Worm (Caenorhabditis elegans): ENCODE measurements around the gene pqe-1.

Gene pqe-1

ce11 chrIII:5294867-5295266 lies 16.2 kb upstream of the pqe-1 start (continued):
- TF ChIP-seq nhr-111 (GFP tag; optimal IDR thresholded peaks at IDR 0.05) (peak; percentile 25), hif-1 (tag; optimal IDR thresholded peaks at IDR 0.05) (peak; percentile 2 to 56), egl-43 (GFP tag; IDR thresholded peaks at IDR 0.05) (peak; percentile 97), spr-1 (tag; optimal IDR thresholded peaks at IDR 0.05) (peak; percentile 76), aly-2 (tag; optimal IDR thresholded peaks at IDR 0.05) (no peak), unc-62 (GFP tag; optimal IDR thresholded peaks at IDR 0.05 in 1 of 2) (peak in 1 of 2 experiments; percentile 27), unc-62 (tag; optimal IDR thresholded peaks at IDR 0.05) (no peak), F10B5.3 (tag; optimal IDR thresholded peaks at IDR 0.05) (peak; percentile 41), set-16 (GFP tag; IDR thresholded peaks at IDR 0.05) (no peak), lin-13 (GFP tag; optimal IDR thresholded peaks at IDR 0.05) (no peak), fos-1 (tag; optimal IDR thresholded peaks at IDR 0.05) (no peak), madf-5 (GFP tag; IDR thresholded peaks at IDR 0.05) (peak; percentile 15 to 75; a peak in 2 of 4 replicates), egl-27 (tag; optimal IDR thresholded peaks at IDR 0.05) (no peak), zip-11 (GFP tag; IDR thresholded peaks at IDR 0.05) (peak; percentile 58; the same call in 1 of the 2 replicates), lin-1 (GFP tag; IDR thresholded peaks at IDR 0.05) (peak; percentile 68), ceh-62 (tag; optimal IDR thresholded peaks at IDR 0.05) (no peak), ceh-44 (GFP tag; IDR thresholded peaks at IDR 0.05) (peak; percentile 85; the same call in 1 of the 2 replicates), lir-3 (tag; optimal IDR thresholded peaks at IDR 0.05) (peak; percentile 81), unc-130 (GFP tag; optimal IDR thresholded peaks at IDR 0.05) (peak; percentile 78), lin-29 (GFP tag; IDR thresholded peaks at IDR 0.05) (0 out of 2 replicates have a peak, but pooled peaks have one; percentile 39), zip-2 (tag; optimal IDR thresholded peaks at IDR 0.05) (no peak), daf-8 (GFP tag; IDR thresholded peaks at IDR 0.05) (no peak), vab-7 (GFP tag; IDR thresholded peaks at IDR 0.05) (peak; percentile 92), nhr-28 (tag; optimal IDR thresholded peaks at IDR 0.05) (peak; percentile 23), mes-2 (tag; optimal IDR thresholded peaks at IDR 0.05; ENCODE audit: poor library complexity, severe bottlenecking) (peak; percentile 68), ZK546.5 (tag; optimal IDR thresholded peaks at IDR 0.05) (no peak), ces-1 (GFP tag; optimal IDR thresholded peaks at IDR 0.05) (no peak), zag-1 (tag; optimal IDR thresholded peaks at IDR 0.05) (no peak), daf-12 (tag; optimal IDR thresholded peaks at IDR 0.05) (no peak), ZK337.2 (GFP tag; IDR thresholded peaks at IDR 0.05) (peak; percentile 86), zfp-2 (tag; optimal IDR thresholded peaks at IDR 0.05) (peak; percentile 35), dmd-6 (GFP tag; IDR thresholded peaks at IDR 0.05) (peak; percentile 59), nhr-11 (tag; optimal IDR thresholded peaks at IDR 0.05) (peak; percentile 44), ama-1 (optimal IDR thresholded peaks at IDR 0.05) (no peak), F26F4.8 (GFP tag; conservative IDR thresholded peaks at IDR 0.05) (peak; percentile 93), lin-15B (tag; optimal IDR thresholded peaks at IDR 0.05) (no peak), nhr-48 (tag; optimal IDR thresholded peaks at IDR 0.05) (peak; percentile 39), ceh-82 (tag; optimal IDR thresholded peaks at IDR 0.05) (no peak), ztf-7 (tag; optimal IDR thresholded peaks at IDR 0.05) (no peak), lin-38 (GFP tag; IDR thresholded peaks at IDR 0.05) (peak; percentile 83), tra-1 (GFP tag; IDR thresholded peaks at IDR 0.05) (peak; percentile 89; the same call in 1 of the 2 replicates), snpc-1.2 (GFP tag; IDR thresholded peaks at IDR 0.05) (peak; percentile 46; the same call in 1 of the 2 replicates), tag-97 (GFP tag; IDR thresholded peaks at IDR 0.05) (no peak), daf-19 (GFP tag; conservative IDR thresholded peaks at IDR 0.05) (peak; percentile 92), nhr-76 (tag; optimal IDR thresholded peaks at IDR 0.05) (no peak), dmd-9 (GFP tag; IDR thresholded peaks at IDR 0.05) (peak; percentile 65; the same call in 1 of the 2 replicates), ctbp-1 (GFP tag; IDR thresholded peaks at IDR 0.05) (peak; percentile 76), Y5F2A.4 (GFP tag; optimal IDR thresholded peaks at IDR 0.05) (peak; percentile 74), lin-39 (tag; optimal IDR thresholded peaks at IDR 0.05) (no peak), T20F7.1 (GFP tag; optimal IDR thresholded peaks at IDR 0.05) (peak; percentile 47), T26A8.4 (GFP tag; IDR thresholded peaks at IDR 0.05) (peak; percentile 87), fkh-10 (GFP tag; optimal IDR thresholded peaks at IDR 0.05) (no peak)

Data from whole organism, L4 larva.